Worm (Caenorhabditis elegans): ENCODE measurements around the gene frg-1.

DNA sequence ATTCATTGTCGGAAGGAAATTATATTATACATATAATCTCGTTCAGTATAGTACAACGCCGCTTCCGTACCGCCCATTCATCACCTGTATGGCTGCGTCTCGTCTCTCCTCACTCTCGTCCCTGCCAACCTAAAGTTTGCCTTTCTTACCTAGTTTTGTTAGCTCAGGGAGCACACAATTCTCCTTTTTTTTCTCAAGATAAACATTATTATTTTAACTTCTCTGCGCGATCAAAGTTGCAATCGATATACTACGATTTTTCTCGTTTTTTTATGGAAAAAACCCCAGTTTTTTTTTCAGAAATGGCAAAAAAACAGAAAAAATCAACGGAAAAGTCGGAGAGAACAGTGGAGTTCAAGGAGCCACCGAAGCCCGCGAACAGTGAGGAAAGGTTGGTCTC, 44.5 kb upstream of the frg-1 start, which contains the start of gene epg-3:
- TF ChIP-seq ztf-11 (tag; optimal IDR thresholded peaks at IDR 0.05) = no peak
- no peak for TF ChIP-seq lin-35 (GFP tag; optimal IDR thresholded peaks at IDR 0.05)
- TF ChIP-seq nhr-28 (tag; optimal IDR thresholded peaks at IDR 0.05) = no peak
- TF ChIP-seq egl-27 (tag; optimal IDR thresholded peaks at IDR 0.05) = no peak
- no peak for TF ChIP-seq elt-2 (tag; optimal IDR thresholded peaks at IDR 0.05)
- no peak for TF ChIP-seq zag-1 (tag; optimal IDR thresholded peaks at IDR 0.05)
- no peak for TF ChIP-seq snpc-4 (tag; optimal IDR thresholded peaks at IDR 0.05)
- TF ChIP-seq lin-39 (tag; optimal IDR thresholded peaks at IDR 0.05) = no peak
- TF ChIP-seq pag-3 (tag; optimal IDR thresholded peaks at IDR 0.05; ENCODE audit: borderline replicate concordance, insufficient read depth) = no peak
- TF ChIP-seq nhr-237 (tag; optimal IDR thresholded peaks at IDR 0.05) = no peak

Data from whole organism, L1 larva.